Fruit fly (Drosophila melanogaster): ENCODE data around the gene CG4678.

Gene CG4678

dm6 chrX:16697882-16698571 is 2.1 kb downstream of the CG4678 start:
- TF ChIP-seq CG34367 (tag; optimal IDR thresholded peaks at IDR 0.05), result no peak
- no peak for TF ChIP-seq D1 (tag; optimal IDR thresholded peaks at IDR 0.05)
- TF ChIP-seq CG13204 (GFP tag; optimal IDR thresholded peaks at IDR 0.05), result no peak
- no peak for TF ChIP-seq Pif1B (GFP tag; optimal IDR thresholded peaks at IDR 0.05)
- no peak for TF ChIP-seq CG32121 (GFP tag; IDR thresholded peaks at IDR 0.05)
- no peak for TF ChIP-seq CG8159 (tag; optimal IDR thresholded peaks at IDR 0.05)

- TF ChIP-seq CG15710 (tag; optimal IDR thresholded peaks at IDR 0.05), result no peak
- no peak for TF ChIP-seq Snoo (tag; optimal IDR thresholded peaks at IDR 0.05)
- no peak for TF ChIP-seq CG8159 (tag; optimal IDR thresholded peaks at IDR 0.05)
- no peak for TF ChIP-seq CG34367 (tag; optimal IDR thresholded peaks at IDR 0.05)
- no peak for TF ChIP-seq CG4496 (GFP tag; IDR thresholded peaks at IDR 0.05)
- no peak for TF ChIP-seq D1 (tag; optimal IDR thresholded peaks at IDR 0.05)
- TF ChIP-seq Pif1A (GFP tag; optimal IDR thresholded peaks at IDR 0.05), result no peak
- TF ChIP-seq fd96Ca (GFP tag; IDR thresholded peaks at IDR 0.05), result no peak
- TF ChIP-seq CG12605 (GFP tag; IDR thresholded peaks at IDR 0.05), result no peak
- no peak for TF ChIP-seq CG32121 (GFP tag; IDR thresholded peaks at IDR 0.05)
- no peak for TF ChIP-seq gl (tag; optimal IDR thresholded peaks at IDR 0.05)
- TF ChIP-seq CG14655 (GFP tag; optimal IDR thresholded peaks at IDR 0.05), result no peak
- no peak for TF ChIP-seq CG13204 (GFP tag; optimal IDR thresholded peaks at IDR 0.05)
These were observed 4.1 kb downstream of the CG4678 start, which contains the start of gene CG9676 for dm6 chrX:16700070-16700469. Gene CG9676 (minus strand): TSS chrX:16700170.

dm6 chrX:16701941-16702340 is 6.0 kb downstream of the CG4678 start, which contains the start of gene sphe:
Gene sphe (minus strand): TSS chrX:16701972.
- no peak for TF ChIP-seq Ets98B (GFP tag; IDR thresholded peaks at IDR 0.05)
- TF ChIP-seq Snoo (tag; optimal IDR thresholded peaks at IDR 0.05), result no peak
- no peak for TF ChIP-seq CG8159 (tag; optimal IDR thresholded peaks at IDR 0.05)
- no peak for TF ChIP-seq CG9948 (tag; optimal IDR thresholded peaks at IDR 0.05)
- TF ChIP-seq CG13204 (GFP tag; optimal IDR thresholded peaks at IDR 0.05), result no peak

DNA sequence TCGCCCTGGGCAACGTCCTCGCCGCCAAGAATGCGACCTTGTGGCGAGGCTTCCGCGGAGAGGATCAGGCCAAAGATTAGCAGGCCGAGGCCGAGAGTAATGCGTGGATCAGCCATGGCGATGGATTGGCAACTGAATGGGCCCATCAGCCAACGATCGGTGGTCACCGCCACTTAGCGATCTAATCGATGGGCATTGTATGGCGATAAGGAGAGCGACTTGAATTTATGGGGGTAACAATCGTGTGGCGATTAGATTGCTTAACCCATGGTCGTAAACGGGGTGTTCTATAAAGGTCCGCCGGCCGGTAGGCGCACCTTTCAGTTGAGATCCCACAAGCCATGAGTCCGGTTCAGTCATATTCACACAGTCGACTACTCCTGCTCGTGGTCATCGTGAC is 7.8 kb downstream of the CG4678 start, which contains the start of the genes CG9673 and CG4653:
CG9673 (minus strand) TSS at position 138 of the 400 bp plus-strand sequence.
CG4653 (plus strand) TSS at position 335 of the 400 bp plus-strand sequence.
- TF ChIP-seq CG8301 (tag; optimal IDR thresholded peaks at IDR 0.05), result no peak
- no peak for TF ChIP-seq CG13204 (GFP tag; optimal IDR thresholded peaks at IDR 0.05)
- no peak for TF ChIP-seq D1 (tag; optimal IDR thresholded peaks at IDR 0.05)
- no peak for TF ChIP-seq CG34367 (tag; optimal IDR thresholded peaks at IDR 0.05)
- no peak for TF ChIP-seq CG17806 (tag; optimal IDR thresholded peaks at IDR 0.05)
- TF ChIP-seq CG9948 (tag; optimal IDR thresholded peaks at IDR 0.05), result no peak
- no peak for TF ChIP-seq CG15710 (tag; optimal IDR thresholded peaks at IDR 0.05)

- TF ChIP-seq CG4496 (GFP tag; IDR thresholded peaks at IDR 0.05) (no peak), CG32121 (GFP tag; IDR thresholded peaks at IDR 0.05) (no peak), CG17806 (tag; optimal IDR thresholded peaks at IDR 0.05) (no peak), EcR (GFP tag; optimal IDR thresholded peaks at IDR 0.05) (no peak), CG14655 (GFP tag; optimal IDR thresholded peaks at IDR 0.05) (no peak), rn (GFP tag; IDR thresholded peaks at IDR 0.05) (no peak), CG15710 (tag; optimal IDR thresholded peaks at IDR 0.05) (no peak), gl (tag; optimal IDR thresholded peaks at IDR 0.05) (no peak), Pif1A (GFP tag; optimal IDR thresholded peaks at IDR 0.05) (no peak), CG12605 (GFP tag; IDR thresholded peaks at IDR 0.05) (no peak), CG10348 (GFP tag; IDR thresholded peaks at IDR 0.05) (no peak), Snoo (tag; optimal IDR thresholded peaks at IDR 0.05) (no peak), CG9948 (tag; optimal IDR thresholded peaks at IDR 0.05) (no peak), CG13204 (GFP tag; optimal IDR thresholded peaks at IDR 0.05) (no peak), CG34367 (tag; optimal IDR thresholded peaks at IDR 0.05) (no peak), CG8301 (tag; optimal IDR thresholded peaks at IDR 0.05) (no peak)
These were observed 10.8 kb downstream of the CG4678 start, which contains the start of gene CG9672 for dm6 chrX:16706774-16707173. Gene CG9672 (minus strand): TSS chrX:16706874.

DNA sequence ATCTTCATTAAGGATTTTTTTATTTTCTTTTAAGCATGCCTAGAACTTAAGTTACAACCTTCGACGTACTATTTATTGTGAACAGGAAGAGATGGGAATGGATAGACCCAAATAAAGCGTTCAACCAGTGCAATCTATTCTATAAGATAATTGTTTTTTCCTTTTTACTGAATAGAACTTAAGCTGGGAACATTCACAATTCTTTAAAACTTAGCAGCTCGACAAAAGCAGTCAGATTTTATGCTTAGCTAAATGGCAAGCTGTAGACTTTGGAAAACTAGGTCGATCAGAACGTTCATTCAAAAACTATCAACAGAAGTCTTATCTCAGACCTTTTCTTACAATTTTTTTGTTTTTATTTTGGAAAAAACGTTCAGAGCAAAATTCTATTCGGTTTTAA is 15.1 kb downstream of the CG4678 start, which contains the start of gene CG13008:
CG13008 (plus strand) TSS at position 301 of the 400 bp plus-strand sequence.
- TF ChIP-seq CG8301 (tag; optimal IDR thresholded peaks at IDR 0.05), result no peak

DNA sequence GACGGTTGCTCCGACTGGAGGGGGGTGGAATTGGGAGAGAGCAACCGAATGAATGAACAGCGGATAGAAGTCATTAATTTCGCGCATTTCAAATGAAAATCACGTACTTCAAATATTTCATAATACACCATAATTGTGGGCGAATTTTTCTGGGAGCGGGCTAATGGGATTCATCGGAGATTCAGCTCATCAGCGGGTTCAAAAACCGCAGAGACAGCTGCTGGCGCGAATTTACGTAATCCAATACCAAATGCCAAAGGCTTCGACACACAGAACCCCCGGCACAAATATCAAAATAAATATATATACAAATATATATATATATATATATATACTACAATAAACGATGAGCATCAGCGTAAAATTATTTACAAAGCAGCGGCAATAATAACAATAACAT is 20.7 kb downstream of the CG4678 start:
- TF ChIP-seq Pif1A (GFP tag; optimal IDR thresholded peaks at IDR 0.05), result no peak
- TF ChIP-seq Snoo (tag; optimal IDR thresholded peaks at IDR 0.05), result no peak
- TF ChIP-seq CG14655 (GFP tag; optimal IDR thresholded peaks at IDR 0.05), result no peak
- TF ChIP-seq CG9948 (tag; optimal IDR thresholded peaks at IDR 0.05), result no peak
- TF ChIP-seq CG17806 (tag; optimal IDR thresholded peaks at IDR 0.05), result no peak
- no peak for TF ChIP-seq CG13204 (GFP tag; optimal IDR thresholded peaks at IDR 0.05)
- TF ChIP-seq CG8159 (tag; optimal IDR thresholded peaks at IDR 0.05), result no peak
